Worm (Caenorhabditis elegans): ENCODE data around the gene F08F8.7.

ce11 chrIII:7296092-7296668 is 50.8 kb downstream of the F08F8.7 start:
- TF ChIP-seq aly-2 (tag; optimal IDR thresholded peaks at IDR 0.05) (no peak), unc-62 (GFP tag; optimal IDR thresholded peaks at IDR 0.05) (no peak), ama-1 (optimal IDR thresholded peaks at IDR 0.05) (no peak), nhr-85 (tag) (peak; percentile 70), fkh-10 (GFP tag; optimal IDR thresholded peaks at IDR 0.05) (no peak), nhr-237 (tag; optimal IDR thresholded peaks at IDR 0.05) (no peak), skn-1 (tag; optimal IDR thresholded peaks at IDR 0.05) (no peak)
